Worm (Caenorhabditis elegans) whole organism, L1 larva: ENCODE results near the gene str-244.
"Not testable (repeated sequence)": the region's sequence is repeated elsewhere in the genome, so short reads cannot be mapped to it uniquely, and the experiment has no call there.

Experiments
- hlh-4 ChIP-seq: sonication (generic microtip); optimal IDR thresholded peaks from 2 replicates; lab custom pipeline; 2016; ENCODE audit warnings: mild to moderate bottlenecking, missing genetic modification characterization, missing compliant biosample characterization
- mep-1 ChIP-seq: fragments of 150-350 bp; optimal IDR thresholded peaks from 2 replicates; lab custom pipeline; 2014; ENCODE audit warnings: missing biosample characterization, missing genetic modification characterization
- pag-3 ChIP-seq: sonication (generic microtip); optimal IDR thresholded peaks from 2 replicates; lab custom pipeline; 2017; ENCODE audit warnings: missing genetic modification characterization, mild to moderate bottlenecking, missing compliant biosample characterization, antibody characterized with exemption, borderline replicate concordance; ENCODE audit not compliant: insufficient read depth
- tlp-1 ChIP-seq: fragments of 150-350 bp; optimal IDR thresholded peaks from 2 replicates; lab custom pipeline; 2014; ENCODE audit warnings: missing biosample characterization, missing genetic modification characterization
- ztf-11 ChIP-seq, 2 experiments: sonication (generic microtip); optimal IDR thresholded peaks; 2 replicates each; lab custom pipeline; 2016 to 2017; ENCODE audit warnings: missing genetic modification characterization in 2 of 2, missing biosample characterization in 1 of 2, missing compliant biosample characterization in 1 of 2

- not testable (repeated sequence) for TF ChIP-seq pag-3; mep-1 (tag; lab: Kevin White, UChicago); ztf-11 (tag; optimal IDR thresholded peaks at IDR 0.05; lab: Kevin White, UChicago); hlh-4 (tag; lab: Kevin White, UChicago); tlp-1 (tag; lab: Kevin White, UChicago)
These were observed 43.2 kb upstream of the str-244 start, which contains the start of gene Y73C8C.4 for ce11 chrV:3102049-3102448.
